Fruit fly (Drosophila melanogaster) whole organism, wandering third instar larva: Measurements from ENCODE around the gene miple2.

ENCODE experiments used
- CG32264 ChIP-seq: fragments of 200-800 bp; sonication (Bioruptor generic); optimal IDR thresholded peaks from 2 replicates; lab custom pipeline; 2016; ENCODE audit warnings: missing biosample characterization, missing genetic modification characterization
- Dif ChIP-seq: fragments of 200-275, 200-300 bp; sonication (Bioruptor generic); optimal IDR thresholded peaks from 2 replicates; lab custom pipeline; 2018; ENCODE audit warnings: missing biosample characterization, missing genetic modification characterization; ENCODE audit not compliant: partially characterized antibody
- Myc ChIP-seq: fragments of >200 bp; optimal IDR thresholded peaks from 2 replicates; lab custom pipeline; 2017
- N ChIP-seq: fragments of >200 bp; optimal IDR thresholded peaks from 2 replicates; lab custom pipeline; 2018; ENCODE audit warnings: missing biosample characterization, missing external identifiers, missing genetic modification characterization
- br ChIP-seq: fragments of 200-800 bp; sonication (Bioruptor generic); optimal IDR thresholded peaks from 2 replicates; lab custom pipeline; 2016; ENCODE audit warnings: missing biosample characterization, missing genetic modification characterization
- foxo ChIP-seq, 2 experiments: fragments of 200-800 bp; sonication (Bioruptor generic); optimal IDR thresholded peaks; 2 replicates in 1 of 2; 3 replicates in 1 of 2; lab custom pipeline; 2016 to 2017; ENCODE audit warnings: missing biosample characterization in 2 of 2, missing genetic modification characterization in 2 of 2
- h ChIP-seq: fragments of 200-800 bp; sonication (Bioruptor generic); optimal IDR thresholded peaks from 3 replicates; lab custom pipeline; 2016; ENCODE audit warnings: missing biosample characterization, mild to moderate bottlenecking, missing genetic modification characterization
- pan ChIP-seq: fragments of >200 bp; optimal IDR thresholded peaks from 2 replicates; lab custom pipeline; 2017

DNA sequence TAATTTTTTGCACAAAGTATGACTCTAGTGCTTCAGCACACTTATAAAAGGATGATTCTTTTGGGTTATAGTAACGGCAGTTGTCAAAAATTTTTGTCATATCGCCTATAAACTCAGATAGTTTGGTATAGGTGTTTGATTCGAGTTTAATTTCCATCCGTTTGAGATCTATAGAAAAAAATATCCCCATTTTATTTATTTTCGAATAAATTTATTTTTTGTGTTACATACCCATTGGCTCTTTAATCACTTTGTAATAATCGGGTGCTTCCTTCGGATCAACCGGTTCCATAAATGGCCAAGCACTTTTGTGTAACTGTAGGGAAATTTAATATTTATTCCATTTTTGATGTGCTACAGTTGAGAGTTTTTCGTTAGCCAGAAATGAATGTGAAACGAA, 36.7 kb upstream of the miple2 start:
- TF ChIP-seq N (GFP tag; lab: Kevin White, UChicago): no peak
- TF ChIP-seq CG32264: no peak
- TF ChIP-seq Myc (lab: Kevin White, UChicago): no peak
- TF ChIP-seq h (GFP tag; lab: Kevin White, UChicago): no peak
- TF ChIP-seq br (GFP tag; lab: Kevin White, UChicago): no peak
- TF ChIP-seq pan (lab: Kevin White, UChicago): no peak
- TF ChIP-seq Dif (GFP tag; lab: Kevin White, UChicago): no peak
- no peak for TF ChIP-seq foxo (GFP tag; optimal IDR thresholded peaks at IDR 0.05; lab: Kevin White, UChicago)
